Worm (Caenorhabditis elegans) whole organism, young adult: Measurements from ENCODE around the gene C07A9.9.

Source experiments
- F37B4.10 ChIP-seq: fragments of 200-800 bp; sonication (Bioruptor generic); IDR thresholded peaks from 2 replicates; pipeline ENCODE4 v1.3.6; 2022; ENCODE audit warnings: missing genetic modification characterization, missing compliant biosample characterization
- akir-1 ChIP-seq: fragments of 200-800 bp; sonication (Bioruptor generic); optimal IDR thresholded peaks from 2 replicates; lab custom pipeline; 2018; ENCODE audit warnings: mild to moderate bottlenecking, missing genetic modification characterization, moderate library complexity, missing compliant biosample characterization
- ama-1 ChIP-seq, 3 experiments: fragments of 150-350 bp in 1 of 3; sonication (generic microtip) in 2 of 3; optimal IDR thresholded peaks; 2 replicates each; lab custom pipeline; 2014 to 2018; ENCODE audit warnings: missing biosample characterization in 2 of 3, missing genetic modification characterization in 2 of 3, missing genetic modification reagents in 2 of 3
- bed-1 ChIP-seq: fragments of 200-800 bp; sonication (Bioruptor generic); IDR thresholded peaks from 2 replicates; pipeline ENCODE4 v1.3.6; 2022; ENCODE audit warnings: missing genetic modification reagents, missing genetic modification characterization, missing compliant biosample characterization
- egrh-3 ChIP-seq: fragments of 200-800 bp; sonication (Bioruptor generic); IDR thresholded peaks from 2 replicates; pipeline ENCODE4 v1.3.6; 2022; ENCODE audit warnings: missing genetic modification reagents, missing genetic modification characterization, missing compliant biosample characterization
- lin-54 ChIP-seq: fragments of 200-800 bp; sonication (Bioruptor generic); optimal IDR thresholded peaks from 2 replicates; lab custom pipeline; 2018; ENCODE audit warnings: mild to moderate bottlenecking, missing genetic modification characterization, missing compliant biosample characterization
- madf-8 ChIP-seq: fragments of 200-800 bp; sonication (Bioruptor generic); conservative IDR thresholded peaks from 2 replicates; pipeline ENCODE4 v1.3.6; 2022; ENCODE audit warnings: missing genetic modification reagents, missing genetic modification characterization, missing compliant biosample characterization
- mcd-1 ChIP-seq: fragments of 200-800 bp; sonication (Bioruptor generic); IDR thresholded peaks from 2 replicates; pipeline ENCODE4 v1.3.6; 2022; ENCODE audit warnings: missing genetic modification reagents, missing genetic modification characterization, missing compliant biosample characterization
- snpc-3.4 ChIP-seq: sonication (generic microtip); optimal IDR thresholded peaks from 2 replicates; lab custom pipeline; 2017; ENCODE audit warnings: missing genetic modification characterization, mild to moderate bottlenecking, missing compliant biosample characterization, antibody characterized with exemption, moderate library complexity, missing genotype, missing genetic modification reagents
- sptf-2 ChIP-seq: fragments of 200-800 bp; sonication (Bioruptor generic); optimal IDR thresholded peaks from 2 replicates; lab custom pipeline; 2018; ENCODE audit warnings: mild to moderate bottlenecking, missing genetic modification characterization, missing compliant biosample characterization

DNA sequence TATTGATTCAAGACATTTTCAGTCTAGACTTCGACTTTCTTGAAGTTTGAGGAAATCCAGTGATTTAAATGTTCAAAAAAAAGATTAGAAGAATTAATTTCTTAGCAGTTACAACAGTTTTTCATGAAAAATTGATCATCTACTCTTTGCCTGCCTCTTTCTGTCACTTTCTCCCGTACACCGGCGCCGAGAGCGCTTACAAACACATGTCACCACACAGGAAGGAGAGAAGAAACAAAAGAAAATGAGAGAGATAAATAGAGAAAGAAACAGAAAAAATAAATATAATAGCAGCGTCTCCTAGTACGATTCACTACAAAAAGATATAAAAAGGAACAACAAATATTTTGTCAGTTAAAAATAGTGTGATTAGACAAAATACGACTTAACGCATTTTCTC, 773 bp downstream of the C07A9.9 start:
- no peak for TF ChIP-seq sptf-2
- TF ChIP-seq akir-1 (GFP tag; lab: Kevin White, UChicago): no peak
- no peak for TF ChIP-seq bed-1 (GFP tag; lab: Robert Waterston, UW)
- TF ChIP-seq F37B4.10 (GFP tag; lab: Robert Waterston, UW): no peak
- TF ChIP-seq lin-54 (GFP tag; lab: Kevin White, UChicago): no peak
- TF ChIP-seq snpc-3.4 (tag; lab: Kevin White, UChicago): no peak
- no peak for TF ChIP-seq ama-1 (optimal IDR thresholded peaks at IDR 0.05; lab: Kevin White, UChicago)
- TF ChIP-seq ama-1 (GFP tag; optimal IDR thresholded peaks at IDR 0.05; lab: Kevin White, UChicago): no peak
- TF ChIP-seq mcd-1 (GFP tag; lab: Robert Waterston, UW): no peak
- TF ChIP-seq egrh-3 (GFP tag; lab: Robert Waterston, UW): no peak
- TF ChIP-seq madf-8 (GFP tag; lab: Robert Waterston, UW): no peak
